Fruit fly (Drosophila melanogaster): ENCODE data around the gene CG4998.

Gene CG4998

dm6 chr3L:16323372-16323771, 15.4 kb upstream of the CG4998 start, which contains the start of gene CG13059:
Gene CG13059, plus strand, starts transcription at chr3L:16323672.
- TF ChIP-seq CG1647 (GFP tag; optimal IDR thresholded peaks at IDR 0.05) (no peak), klu (GFP tag; IDR thresholded peaks at IDR 0.05) (no peak), Nf-YA (GFP tag; IDR thresholded peaks at IDR 0.05) (no peak), Bdp1 (GFP tag; optimal IDR thresholded peaks at IDR 0.05) (no peak), salm (tag; optimal IDR thresholded peaks at IDR 0.05) (no peak), Elba2 (GFP tag; optimal IDR thresholded peaks at IDR 0.05) (no peak), CG12071 (GFP tag; optimal IDR thresholded peaks at IDR 0.05) (no peak), wek (GFP tag; optimal IDR thresholded peaks at IDR 0.05) (no peak), Jarid2 (GFP tag; optimal IDR thresholded peaks at IDR 0.05) (no peak), fru (optimal IDR thresholded peaks at IDR 0.05) (no peak)

DNA sequence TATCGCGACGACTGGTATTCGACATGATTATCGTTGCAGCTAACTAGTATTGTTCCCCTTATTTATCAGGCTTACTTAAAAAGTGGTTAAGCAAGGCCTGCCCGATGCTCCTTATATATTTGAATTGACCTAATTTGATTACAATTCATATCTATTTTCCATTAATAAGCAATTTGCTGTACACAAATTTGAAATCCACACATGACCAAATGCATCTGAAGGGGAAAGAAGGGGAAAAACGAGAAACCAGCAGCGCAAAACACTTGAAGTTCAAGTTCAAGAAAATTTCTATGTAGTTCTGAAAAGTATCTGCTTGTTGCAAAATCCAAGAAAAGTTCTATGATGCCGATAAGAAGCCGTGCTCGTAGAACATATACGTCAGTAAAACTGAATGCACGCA, 12.1 kb upstream of the CG4998 start, which contains the start of the genes CG13040 and CG13039:
Gene CG13040, minus strand, starts transcription at position 101 of the 400 bp plus-strand sequence.
Gene CG13039, minus strand, starts transcription at position 106 of the 400 bp plus-strand sequence.
- no peak for TF ChIP-seq Camta (GFP tag; optimal IDR thresholded peaks at IDR 0.05)
- no peak for TF ChIP-seq sob (GFP tag; IDR thresholded peaks at IDR 0.05)
- TF ChIP-seq E2f2 (GFP tag; IDR thresholded peaks at IDR 0.05) = no peak

DNA sequence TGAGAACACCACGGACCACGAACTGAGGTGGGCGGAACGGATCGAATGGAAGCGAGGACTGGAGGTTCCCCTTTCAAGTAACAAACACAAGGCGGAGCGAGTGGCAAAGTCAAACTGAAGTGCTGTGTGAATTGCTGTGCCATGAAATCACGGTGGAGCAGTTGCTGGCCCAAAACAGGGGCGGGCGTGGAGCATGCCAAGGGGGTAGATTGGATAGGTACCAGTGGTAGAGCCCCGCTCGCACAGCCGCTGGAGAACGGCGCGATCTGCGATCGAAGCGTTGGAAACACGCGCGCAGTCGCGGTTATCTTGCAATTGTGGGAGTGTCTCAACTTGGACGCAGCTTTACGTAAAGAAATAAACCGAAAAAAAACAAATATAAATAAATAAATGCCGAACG, 11.0 kb upstream of the CG4998 start, which contains the start of gene CG13038:
Gene CG13038, minus strand, starts transcription at position 118 of the 400 bp plus-strand sequence.
- TF ChIP-seq CG31388 (GFP tag; optimal IDR thresholded peaks at IDR 0.05) (no peak), CG6254 (GFP tag; optimal IDR thresholded peaks at IDR 0.05) (no peak), otp (GFP tag; IDR thresholded peaks at IDR 0.05) (no peak), ato (GFP tag; IDR thresholded peaks at IDR 0.05; ENCODE audit: partially characterized antibody) (no peak), Hmr (GFP tag; optimal IDR thresholded peaks at IDR 0.05) (no peak), CG14441 (GFP tag; IDR thresholded peaks at IDR 0.05) (peak; percentile 57), CG18262 (tag; optimal IDR thresholded peaks at IDR 0.05) (no peak), lbe (GFP tag; optimal IDR thresholded peaks at IDR 0.05) (no peak), cg (GFP tag; optimal IDR thresholded peaks at IDR 0.05) (no peak), lola (GFP tag; optimal IDR thresholded peaks at IDR 0.05) (no peak), wor (GFP tag; IDR thresholded peaks at IDR 0.05) (no peak), br (optimal IDR thresholded peaks at IDR 0.05) (no peak), bigmax (GFP tag; optimal IDR thresholded peaks at IDR 0.05) (no peak), CG14014 (GFP tag; IDR thresholded peaks at IDR 0.05) (no peak), Rfx (GFP tag; IDR thresholded peaks at IDR 0.05) (peak; percentile 48; the same call in 1 of the 2 replicates), NFAT (GFP tag; IDR thresholded peaks at IDR 0.05) (peak; percentile 39; the same call in 1 of the 2 replicates), odd (GFP tag; optimal IDR thresholded peaks at IDR 0.05) (no peak), CG16863 (GFP tag; optimal IDR thresholded peaks at IDR 0.05) (no peak), CG9817 (tag; optimal IDR thresholded peaks at IDR 0.05) (no peak), Med (GFP tag) (peak; percentile 34), Taf1 (GFP tag; IDR thresholded peaks at IDR 0.05) (no peak), CG11085 (GFP tag; IDR thresholded peaks at IDR 0.05) (0 out of 2 replicates have a peak, but pooled peaks have one; percentile 35), HHEX (GFP tag; optimal IDR thresholded peaks at IDR 0.05) (no peak), fu2 (GFP tag; optimal IDR thresholded peaks at IDR 0.05) (no peak), PHDP (tag; optimal IDR thresholded peaks at IDR 0.05) (no peak), CG11456 (GFP tag; IDR thresholded peaks at IDR 0.05) (0 out of 3 replicates have a peak, but pooled peaks have one; percentile 24), CG18764 (GFP tag; optimal IDR thresholded peaks at IDR 0.05) (no peak), Optix (GFP tag; IDR thresholded peaks at IDR 0.05) (no peak), fd96Cb (tag; optimal IDR thresholded peaks at IDR 0.05) (no peak), Lpt (GFP tag; optimal IDR thresholded peaks at IDR 0.05) (no peak), schlank (tag; optimal IDR thresholded peaks at IDR 0.05) (no peak), gfzf (GFP tag; optimal IDR thresholded peaks at IDR 0.05) (no peak), CG10979 (tag; optimal IDR thresholded peaks at IDR 0.05) (no peak), sisA (GFP tag; IDR thresholded peaks at IDR 0.05) (no peak), pita (GFP tag; optimal IDR thresholded peaks at IDR 0.05) (no peak), grn (GFP tag; optimal IDR thresholded peaks at IDR 0.05) (no peak), CG1647 (GFP tag; optimal IDR thresholded peaks at IDR 0.05) (no peak)
